Worm (Caenorhabditis elegans) whole organism, L3 larva: ENCODE measurements around the gene F09G2.1.

Experiments
- elt-1 ChIP-seq: fragments of 150-350 bp; optimal IDR thresholded peaks from 2 replicates; lab custom pipeline; 2014; ENCODE audit warnings: missing biosample characterization, missing genetic modification characterization
- elt-2 ChIP-seq: sonication (generic microtip); optimal IDR thresholded peaks from 2 replicates; lab custom pipeline; 2016; ENCODE audit warnings: missing genetic modification reagents, mild to moderate bottlenecking, missing genetic modification characterization, missing compliant biosample characterization

- TF ChIP-seq elt-1 (no peak), elt-2 (tag; lab: Kevin White, UChicago) (no peak)
Observed at ce11 chrV:7224353-7224752, 24.3 kb downstream of the F09G2.1 start.
